Worm (Caenorhabditis elegans): Measurements from ENCODE around the gene F38B2.6.

DNA sequence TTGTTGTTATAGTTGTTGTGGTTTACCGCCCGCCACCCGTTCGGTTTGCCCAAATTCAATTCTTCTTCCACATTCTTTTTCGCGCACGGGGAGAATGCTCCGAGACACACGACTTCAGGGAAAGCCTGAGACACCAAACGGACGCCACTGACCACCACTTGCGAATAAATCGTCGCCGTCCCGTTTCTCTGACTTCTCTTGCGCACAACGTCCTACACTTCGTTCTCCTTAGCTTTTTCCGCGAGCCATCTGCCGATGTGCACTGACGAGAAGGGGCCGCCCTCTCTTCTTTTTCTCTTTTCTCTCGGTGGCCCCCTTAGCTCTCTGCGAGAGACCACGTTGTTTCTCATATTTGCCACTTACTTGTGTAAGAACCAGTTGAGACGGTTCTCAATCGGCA, 24.0 kb downstream of the F38B2.6 start, which contains the start of gene C03A3.1:
- no peak for TF ChIP-seq nhr-28 (tag; optimal IDR thresholded peaks at IDR 0.05)
- no peak for TF ChIP-seq nhr-85 (tag)
- no peak for TF ChIP-seq ztf-4 (tag; optimal IDR thresholded peaks at IDR 0.05)
- TF ChIP-seq zip-4 (GFP tag; optimal IDR thresholded peaks at IDR 0.05): no peak
- no peak for TF ChIP-seq ces-1 (GFP tag; optimal IDR thresholded peaks at IDR 0.05)
- no peak for TF ChIP-seq nhr-12 (tag; optimal IDR thresholded peaks at IDR 0.05)
- no peak for TF ChIP-seq hlh-17 (GFP tag; optimal IDR thresholded peaks at IDR 0.05; ENCODE audit: borderline replicate concordance)
